Fruit fly (Drosophila melanogaster) whole organism, prepupa: Measurements from ENCODE around the gene bb8.

Experiments used
- Blimp-1 ChIP-seq: fragments of 200-800 bp; sonication (Bioruptor generic); optimal IDR thresholded peaks from 3 replicates; lab custom pipeline; 2017; ENCODE audit warnings: missing biosample characterization, missing genetic modification characterization, mild to moderate bottlenecking, moderate library complexity, missing genetic modification reagents
- CG11762 ChIP-seq: fragments of 200-800 bp; sonication (Bioruptor generic); optimal IDR thresholded peaks from 3 replicates; lab custom pipeline; 2016; ENCODE audit warnings: missing biosample characterization, missing genetic modification characterization; ENCODE audit not compliant: insufficient read depth
- CG1621 ChIP-seq: fragments of 200-800 bp; sonication (Bioruptor generic); optimal IDR thresholded peaks from 3 replicates; lab custom pipeline; 2018; ENCODE audit warnings: missing biosample characterization, mild to moderate bottlenecking, missing genetic modification characterization
- CG32006 ChIP-seq: fragments of 200-800 bp; sonication (Bioruptor generic); optimal IDR thresholded peaks from 3 replicates; lab custom pipeline; 2017; ENCODE audit warnings: missing biosample characterization, mild to moderate bottlenecking, missing genetic modification characterization
- CG3919 ChIP-seq: fragments of 200-800 bp; sonication (Bioruptor generic); optimal IDR thresholded peaks from 3 replicates; lab custom pipeline; 2016; ENCODE audit warnings: missing biosample characterization, missing genetic modification characterization
- CG4318 ChIP-seq: fragments of 200-800 bp; sonication (Bioruptor generic); optimal IDR thresholded peaks from 3 replicates; lab custom pipeline; 2017; ENCODE audit warnings: missing biosample characterization, mild to moderate bottlenecking, missing genetic modification characterization
- CG6163 ChIP-seq: fragments of 200-800 bp; sonication (Bioruptor generic); IDR thresholded peaks from 3 replicates; pipeline ENCODE4 v1.3.6; 2022; ENCODE audit warnings: missing biosample characterization, missing genetic modification characterization
- CG6792 ChIP-seq: fragments of 200-800 bp; sonication (Bioruptor generic); optimal IDR thresholded peaks from 3 replicates; lab custom pipeline; 2016; ENCODE audit warnings: missing biosample characterization, missing genetic modification characterization
- CG6854 ChIP-seq: fragments of 200-800 bp; sonication (Bioruptor generic); optimal IDR thresholded peaks from 2 replicates; lab custom pipeline; 2017; ENCODE audit warnings: missing biosample characterization, mild to moderate bottlenecking, missing genetic modification characterization
- CG7368 ChIP-seq: fragments of 200-800 bp; sonication (Bioruptor generic); optimal IDR thresholded peaks from 3 replicates; lab custom pipeline; 2016; ENCODE audit warnings: missing biosample characterization, missing genetic modification characterization
- CG8319 ChIP-seq: fragments of 200-800 bp; sonication (Bioruptor generic); optimal IDR thresholded peaks from 3 replicates; lab custom pipeline; 2016; ENCODE audit warnings: missing biosample characterization, missing genetic modification characterization
- Eip75B ChIP-seq: fragments of 200-800 bp; sonication (Bioruptor generic); optimal IDR thresholded peaks from 3 replicates; lab custom pipeline; 2016; ENCODE audit warnings: missing biosample characterization, missing genetic modification characterization
- Eip78C ChIP-seq: fragments of 200-800 bp; sonication (Bioruptor generic); peaks from one replicate; lab custom pipeline; 2016; ENCODE audit warnings: missing biosample characterization, missing genetic modification characterization
- Ets21C ChIP-seq: fragments of 200-800 bp; sonication (Bioruptor generic); optimal IDR thresholded peaks from 3 replicates; lab custom pipeline; 2016; ENCODE audit warnings: missing biosample characterization, missing genetic modification characterization
- Gug ChIP-seq: fragments of 200-800 bp; sonication (Bioruptor generic); IDR thresholded peaks from 2 replicates; pipeline ENCODE4 v1.3.6; 2022; ENCODE audit warnings: missing biosample characterization, missing genetic modification characterization
- Hr38 ChIP-seq: sonication (Bioruptor generic); optimal IDR thresholded peaks from 2 replicates; lab custom pipeline; 2016; ENCODE audit warnings: missing biosample characterization, missing genetic modification characterization
- Hr4 ChIP-seq: fragments of 200-800 bp; sonication (Bioruptor generic); optimal IDR thresholded peaks from 3 replicates; lab custom pipeline; 2016; ENCODE audit warnings: missing biosample characterization, missing genetic modification characterization
- OdsH ChIP-seq: fragments of 200-800 bp; sonication (Bioruptor generic); optimal IDR thresholded peaks from 3 replicates; lab custom pipeline; 2016; ENCODE audit warnings: missing biosample characterization, missing genetic modification characterization
- Smox ChIP-seq: fragments of 200-800 bp; sonication (Bioruptor generic); optimal IDR thresholded peaks from 3 replicates; lab custom pipeline; 2016; ENCODE audit warnings: missing biosample characterization, missing genetic modification characterization
- Sox102F ChIP-seq: fragments of 200-800 bp; sonication (Bioruptor generic); optimal IDR thresholded peaks from 2 replicates; lab custom pipeline; 2016; ENCODE audit warnings: missing biosample characterization, mild to moderate bottlenecking, missing genetic modification characterization
- Sox14 ChIP-seq: fragments of 200-800 bp; sonication (Bioruptor generic); optimal IDR thresholded peaks from 3 replicates; lab custom pipeline; 2016; ENCODE audit warnings: missing biosample characterization, missing genetic modification characterization
- Sox15 ChIP-seq: fragments of 200-800 bp; sonication (Bioruptor generic); optimal IDR thresholded peaks from 3 replicates; lab custom pipeline; 2016; ENCODE audit warnings: missing biosample characterization, missing genetic modification characterization
- acj6 ChIP-seq: fragments of 200-800 bp; sonication (Bioruptor generic); optimal IDR thresholded peaks from 3 replicates; lab custom pipeline; 2016; ENCODE audit warnings: missing biosample characterization, missing genetic modification characterization
- cyc ChIP-seq: fragments of 200-800 bp; sonication (Bioruptor generic); optimal IDR thresholded peaks from 3 replicates; lab custom pipeline; 2016; ENCODE audit warnings: missing biosample characterization, missing genetic modification characterization
- dsx ChIP-seq: fragments of 200-800 bp; optimal IDR thresholded peaks from 3 replicates; lab custom pipeline; 2019; ENCODE audit warnings: missing biosample characterization, mild to moderate bottlenecking, missing genetic modification characterization, moderate library complexity; ENCODE audit not compliant: poor library complexity, severe bottlenecking
- eg ChIP-seq: fragments of 200-800 bp; sonication (Bioruptor generic); IDR thresholded peaks from 3 replicates; pipeline ENCODE4 v1.3.6; 2022; ENCODE audit warnings: missing biosample characterization, missing genetic modification characterization
- esn ChIP-seq: fragments of 200-800 bp; sonication (Bioruptor generic); optimal IDR thresholded peaks from 2 replicates; lab custom pipeline; 2016; ENCODE audit warnings: missing biosample characterization, mild to moderate bottlenecking, missing genetic modification characterization, moderate library complexity
- fd59A ChIP-seq: fragments of 200-800 bp; sonication (Bioruptor generic); optimal IDR thresholded peaks from 2 replicates; lab custom pipeline; 2017; ENCODE audit warnings: missing biosample characterization, mild to moderate bottlenecking, missing genetic modification characterization, missing genetic modification reagents
- fkh ChIP-seq: fragments of 200-800 bp; sonication (Bioruptor generic); optimal IDR thresholded peaks from 3 replicates; lab custom pipeline; 2017; ENCODE audit warnings: missing biosample characterization, mild to moderate bottlenecking, missing genetic modification characterization, moderate library complexity
- spab ChIP-seq: fragments of 200-800 bp; sonication (Bioruptor generic); optimal IDR thresholded peaks from 2 replicates; lab custom pipeline; 2017; ENCODE audit warnings: missing biosample characterization, mild to moderate bottlenecking, missing genetic modification characterization, missing genetic modification reagents
- ss ChIP-seq, 2 experiments: fragments of 200-800 bp; sonication (Bioruptor generic); optimal IDR thresholded peaks; 2 replicates in 1 of 2; 3 replicates in 1 of 2; lab custom pipeline; 2017 to 2018; ENCODE audit warnings: mild to moderate bottlenecking in 2 of 2, missing biosample characterization in 2 of 2, missing genetic modification characterization in 2 of 2, moderate library complexity in 1 of 2
- svp ChIP-seq: fragments of 200-800 bp; sonication (Bioruptor generic); peaks from one replicate; lab custom pipeline; 2016; ENCODE audit warnings: missing biosample characterization, missing genetic modification characterization

The bb8 gene

DNA sequence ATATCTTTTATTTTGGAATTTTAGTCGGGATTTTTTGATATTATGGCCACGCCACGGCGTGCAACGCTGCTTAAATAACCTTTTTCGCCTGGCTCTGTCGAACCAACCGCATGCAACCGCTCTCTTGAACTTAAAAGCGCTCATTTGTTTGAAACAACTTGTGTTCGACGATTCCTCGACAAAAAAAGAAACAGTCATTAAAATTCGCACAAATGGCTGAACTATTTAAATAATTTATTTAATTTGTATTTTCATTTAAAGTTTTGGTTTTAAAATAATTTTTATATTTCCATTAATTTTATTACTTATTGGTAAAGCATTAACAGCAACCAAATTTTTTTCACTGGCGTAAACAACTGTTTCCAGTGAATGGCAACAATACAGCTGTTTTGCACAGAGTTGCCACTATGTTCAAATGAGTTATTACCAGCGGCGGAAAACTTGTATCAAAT lies 9.2 kb downstream of the bb8 start, which contains the start of the genes orb and Cdc16 (continued):
- TF ChIP-seq Eip75B (GFP tag; lab: Kevin White, UChicago) (peak; percentile 78), Ets21C (GFP tag; lab: Kevin White, UChicago) (no peak), CG1621 (tag; lab: Kevin White, UChicago) (peak; percentile 69), CG4318 (GFP tag; lab: Kevin White, UChicago) (peak; percentile 74), OdsH (GFP tag; lab: Kevin White, UChicago) (peak; percentile 90), esn (GFP tag; lab: Kevin White, UChicago) (peak; percentile 91), CG6792 (peak; percentile 85), Sox102F (peak; percentile 80), Gug (GFP tag; lab: Robert Waterston, UW) (peak; percentile 85), acj6 (GFP tag; lab: Kevin White, UChicago) (peak; percentile 89), Sox15 (GFP tag; lab: Kevin White, UChicago) (peak; percentile 75), Sox14 (GFP tag; lab: Kevin White, UChicago) (no peak)

DNA sequence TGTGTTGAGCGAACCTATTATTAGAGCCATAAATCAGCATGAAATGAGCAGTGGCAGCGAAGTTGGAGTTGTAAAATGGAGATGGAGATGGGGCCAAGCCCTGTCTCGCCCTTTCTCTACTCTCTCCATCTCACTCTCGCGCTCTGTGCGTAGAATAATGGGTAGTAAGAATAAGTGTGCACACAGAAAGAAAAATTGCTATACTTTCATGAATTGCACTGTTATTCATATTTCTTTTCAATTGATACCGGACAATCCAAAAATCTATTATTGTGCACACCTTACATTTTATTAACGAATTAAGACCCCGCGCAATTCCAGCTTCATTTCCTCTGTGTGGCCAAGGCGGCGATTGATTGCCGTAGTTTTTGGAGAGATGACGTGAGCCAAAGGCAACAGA lies 10.2 kb downstream of the bb8 start:
- peak; percentile 7 for TF ChIP-seq CG32006 (GFP tag; lab: Kevin White, UChicago)
- no peak for TF ChIP-seq CG6163
- no peak for TF ChIP-seq ss (GFP tag; optimal IDR thresholded peaks at IDR 0.05; lab: Kevin White, UChicago)
- peak; percentile 51 for TF ChIP-seq svp (GFP tag; lab: Kevin White, UChicago)
- no peak for TF ChIP-seq eg (GFP tag; lab: Robert Waterston, UW)

DNA sequence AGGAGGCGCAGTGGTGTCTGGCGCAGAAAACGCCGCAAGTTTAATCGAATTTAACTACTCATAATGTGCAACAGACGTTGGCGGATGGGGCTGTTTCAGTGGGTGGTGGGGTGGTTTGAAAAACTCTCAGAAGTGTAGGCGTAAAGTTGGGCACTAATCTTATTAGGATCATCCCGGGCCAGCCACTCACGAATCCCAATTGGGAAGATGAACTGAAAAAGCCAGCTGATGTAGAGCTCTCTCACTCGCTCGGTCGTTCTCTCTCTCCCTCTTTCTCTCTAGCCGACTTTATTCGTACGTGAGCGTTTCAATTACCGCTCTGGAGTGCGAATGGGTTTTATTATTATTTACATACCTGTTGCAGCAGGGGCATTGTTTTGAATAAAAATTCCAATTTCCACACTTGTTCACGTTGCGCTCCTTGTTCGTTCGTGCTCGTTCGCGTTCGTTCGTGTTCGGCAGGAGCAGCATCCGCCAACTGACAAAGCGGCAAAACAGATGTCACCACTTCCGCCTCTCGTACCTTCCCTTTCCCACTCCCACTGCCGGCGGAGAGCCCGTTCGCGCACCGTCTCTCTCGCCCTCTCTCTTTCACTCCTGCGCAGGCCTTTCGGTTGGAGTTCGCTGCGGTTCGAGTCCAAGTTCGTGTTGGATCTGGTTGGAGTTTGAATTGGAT lies 11.1 kb downstream of the bb8 start:
- TF ChIP-seq CG8319 (GFP tag; lab: Kevin White, UChicago) (no peak), CG11762 (no peak), CG1621 (tag; lab: Kevin White, UChicago) (peak; percentile 40), eg (GFP tag; lab: Robert Waterston, UW) (no peak), ss (GFP tag; optimal IDR thresholded peaks at IDR 0.05; lab: Kevin White, UChicago) (peak in 1 of 2 experiments; percentile 9), Eip78C (no peak), dsx (GFP tag; lab: Kevin White, UChicago) (no peak), Hr4 (GFP tag; lab: Kevin White, UChicago) (no peak), spab (GFP tag; lab: Kevin White, UChicago) (no peak), Smox (GFP tag; lab: Kevin White, UChicago) (no peak), cyc (GFP tag; lab: Kevin White, UChicago) (no peak), CG3919 (GFP tag; lab: Kevin White, UChicago) (peak; percentile 27), OdsH (GFP tag; lab: Kevin White, UChicago) (no peak), fd59A (GFP tag; lab: Kevin White, UChicago) (no peak), Hr38 (no peak), CG6854 (GFP tag; lab: Kevin White, UChicago) (peak; percentile 5)

DNA sequence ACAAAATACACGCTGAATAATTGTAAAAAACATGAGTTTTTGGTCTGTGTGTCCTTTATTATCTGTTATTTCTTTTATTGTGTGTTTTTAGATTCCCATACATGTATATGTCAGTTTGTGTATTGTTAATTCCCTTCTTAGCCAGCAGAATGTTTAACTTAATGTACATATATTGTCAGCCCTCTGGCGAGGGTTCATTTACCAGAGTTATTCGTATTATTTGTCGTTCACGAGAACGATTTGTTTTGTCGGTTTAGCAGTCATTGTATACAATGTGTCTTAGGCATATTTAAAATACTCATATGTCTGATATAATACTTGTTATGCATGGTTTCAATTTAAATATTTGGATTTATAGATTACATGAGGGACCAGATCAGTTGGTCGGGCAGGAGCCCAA lies 29.4 kb downstream of the bb8 start:
- TF ChIP-seq fd59A (GFP tag; lab: Kevin White, UChicago) = no peak
- TF ChIP-seq fkh = peak; percentile 24

DNA sequence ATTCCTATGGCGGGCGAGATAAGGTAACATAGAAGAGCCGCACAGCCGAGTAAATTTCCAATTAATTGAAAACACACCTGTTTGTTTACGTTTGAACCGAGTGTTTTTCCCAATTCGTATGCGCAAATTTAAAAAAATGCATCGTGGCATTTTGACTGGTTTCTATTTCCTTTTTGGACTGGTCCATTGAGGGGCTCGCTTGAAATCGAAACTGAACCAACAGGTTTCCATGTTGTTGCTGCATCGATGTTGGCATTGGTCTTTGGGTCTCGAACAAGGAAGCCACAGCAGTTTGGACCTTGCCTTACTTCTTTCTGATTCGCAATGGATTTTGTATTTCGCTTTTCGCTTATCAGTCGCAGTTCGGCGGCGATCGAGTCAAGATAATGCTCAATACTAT lies 31.5 kb downstream of the bb8 start:
- TF ChIP-seq CG7368 (GFP tag; lab: Kevin White, UChicago) = no peak
- TF ChIP-seq Blimp-1 = peak; percentile 94
